Fruit fly (Drosophila melanogaster) whole organism, embryonic: ENCODE measurements around the gene niki.

Experiments used
- Aef1 ChIP-seq: fragments of 200-800 bp; sonication (Bioruptor generic); IDR thresholded peaks from 3 replicates; pipeline ENCODE4 v1.3.6; 2022; ENCODE audit warnings: missing biosample characterization, missing genetic modification characterization
- CG10267 ChIP-seq: fragments of 200-800 bp; sonication (Bioruptor generic); optimal IDR thresholded peaks from 2 replicates; lab custom pipeline; 2018; ENCODE audit warnings: missing biosample characterization, mild to moderate bottlenecking, missing genetic modification characterization, moderate library complexity
- CG10431 ChIP-seq: fragments of 200-800 bp; sonication (Bioruptor generic); optimal IDR thresholded peaks from 3 replicates; lab custom pipeline; 2018; ENCODE audit warnings: missing biosample characterization, mild to moderate bottlenecking, missing genetic modification characterization
- CG10979 ChIP-seq: fragments of 200-800 bp; sonication (Bioruptor generic); optimal IDR thresholded peaks from 2 replicates; lab custom pipeline; 2018; ENCODE audit warnings: missing biosample characterization, mild to moderate bottlenecking, missing genetic modification characterization, moderate library complexity
- CG11093 ChIP-seq: fragments of 200-800 bp; sonication (Bioruptor generic); IDR thresholded peaks from 3 replicates; pipeline ENCODE4 v1.3.6; 2022; ENCODE audit warnings: missing biosample characterization, missing genetic modification characterization
- CG13123 ChIP-seq: fragments of 200-800 bp; sonication (Bioruptor generic); optimal IDR thresholded peaks from 2 replicates; lab custom pipeline; 2016; ENCODE audit warnings: missing biosample characterization, missing genetic modification characterization
- CG13296 ChIP-seq: fragments of 200-800 bp; sonication (Bioruptor generic); optimal IDR thresholded peaks from 3 replicates; lab custom pipeline; 2018; ENCODE audit warnings: missing biosample characterization, mild to moderate bottlenecking, missing genetic modification characterization
- CG15601 ChIP-seq: fragments of 200-800 bp; sonication (Bioruptor generic); optimal IDR thresholded peaks from 3 replicates; lab custom pipeline; 2019; ENCODE audit warnings: missing biosample characterization, mild to moderate bottlenecking, missing genetic modification characterization, moderate library complexity
- CG17328 ChIP-seq: fragments of 200-800 bp; sonication (Bioruptor generic); IDR thresholded peaks from 2 replicates; pipeline ENCODE4 v1.3.6; 2022; ENCODE audit warnings: missing biosample characterization, missing genetic modification characterization
- CG1792 ChIP-seq: fragments of 200-800 bp; sonication (Bioruptor generic); optimal IDR thresholded peaks from 2 replicates; lab custom pipeline; 2016; ENCODE audit warnings: missing biosample characterization, missing genetic modification characterization
- CG18011 ChIP-seq: fragments of 200-800 bp; sonication (Bioruptor generic); optimal IDR thresholded peaks from 2 replicates; lab custom pipeline; 2017; ENCODE audit warnings: missing biosample characterization, missing genetic modification characterization, mild to moderate bottlenecking, moderate library complexity, missing genotype
- CG2875 ChIP-seq: fragments of 200-800 bp; sonication (Bioruptor generic); optimal IDR thresholded peaks from 2 replicates; lab custom pipeline; 2017; ENCODE audit warnings: missing biosample characterization, mild to moderate bottlenecking, missing genetic modification characterization, missing genetic modification reagents
- CG3065 ChIP-seq: fragments of 200-800 bp; sonication (Bioruptor generic); optimal IDR thresholded peaks from 2 replicates; lab custom pipeline; 2016; ENCODE audit warnings: missing biosample characterization, missing genetic modification characterization
- CG33557 ChIP-seq: fragments of 200-800 bp; sonication (Bioruptor generic); optimal IDR thresholded peaks from 2 replicates; lab custom pipeline; 2019; ENCODE audit warnings: missing biosample characterization, mild to moderate bottlenecking, missing genetic modification characterization, moderate library complexity
- CG34376 ChIP-seq: fragments of 200-800 bp; sonication (Bioruptor generic); optimal IDR thresholded peaks from 2 replicates; lab custom pipeline; 2018; ENCODE audit warnings: missing biosample characterization, mild to moderate bottlenecking, missing genetic modification characterization
- CG3838 ChIP-seq: fragments of 200-800 bp; sonication (Bioruptor generic); optimal IDR thresholded peaks from 3 replicates; lab custom pipeline; 2016; ENCODE audit warnings: missing biosample characterization, missing genetic modification characterization
- CG5180 ChIP-seq: fragments of 200-800 bp; sonication (Bioruptor generic); optimal IDR thresholded peaks from 3 replicates; lab custom pipeline; 2017; ENCODE audit warnings: missing biosample characterization, missing genetic modification characterization, mild to moderate bottlenecking, moderate library complexity, missing genetic modification reagents
- CG7372 ChIP-seq: fragments of 200-800 bp; sonication (Bioruptor generic); IDR thresholded peaks from 2 replicates; pipeline ENCODE4 v1.3.6; 2022; ENCODE audit warnings: missing biosample characterization, missing genetic modification characterization
- CG7963 ChIP-seq: fragments of 200-800 bp; sonication (Bioruptor generic); IDR thresholded peaks from 3 replicates; pipeline ENCODE4 v1.3.6; 2022; ENCODE audit warnings: missing biosample characterization, missing genetic modification characterization; ENCODE audit not compliant: partially characterized antibody
- H15 ChIP-seq: fragments of 200-800 bp; sonication (Bioruptor generic); IDR thresholded peaks from 3 replicates; pipeline ENCODE4 v1.3.6; 2022; ENCODE audit warnings: missing biosample characterization, missing genetic modification characterization
- H2.0 ChIP-seq: fragments of 200-800 bp; sonication (Bioruptor generic); IDR thresholded peaks from 2 replicates; pipeline ENCODE4 v1.3.6; 2022; ENCODE audit warnings: missing biosample characterization, missing genetic modification characterization
- Hand ChIP-seq: fragments of 200-800 bp; sonication (Bioruptor generic); optimal IDR thresholded peaks from 2 replicates; lab custom pipeline; 2017; ENCODE audit warnings: mild to moderate bottlenecking, missing biosample characterization, missing genetic modification reagents, missing genetic modification characterization
- Lhr ChIP-seq: fragments of 200-800 bp; sonication (Bioruptor generic); optimal IDR thresholded peaks from 3 replicates; lab custom pipeline; 2017; ENCODE audit warnings: mild to moderate bottlenecking, missing biosample characterization, missing genetic modification reagents, missing genetic modification characterization
- Mrtf ChIP-seq: fragments of 200-800 bp; sonication (Bioruptor generic); IDR thresholded peaks from 3 replicates; pipeline ENCODE4 v1.3.6; 2022; ENCODE audit warnings: missing biosample characterization, missing genetic modification characterization
- NC2α ChIP-seq: fragments of 200-800 bp; sonication (Bioruptor generic); optimal IDR thresholded peaks from 2 replicates; lab custom pipeline; 2016; ENCODE audit warnings: missing biosample characterization, missing genetic modification characterization
- Sry-β ChIP-seq: fragments of 200-800 bp; sonication (Bioruptor generic); optimal IDR thresholded peaks from 2 replicates; lab custom pipeline; 2018; ENCODE audit warnings: missing biosample characterization, mild to moderate bottlenecking, missing genetic modification characterization, moderate library complexity
- Sry-δ ChIP-seq: fragments of 200-800 bp; sonication (Bioruptor generic); optimal IDR thresholded peaks from 2 replicates; lab custom pipeline; 2016; ENCODE audit warnings: missing biosample characterization, missing genetic modification characterization
- Stat92E ChIP-seq, 3 experiments: fragments of >200 bp in 2 of 3; fragments of 200-800 bp in 1 of 3; sonication (Bioruptor generic) in 1 of 3; optimal IDR thresholded peaks; 2 replicates each; lab custom pipeline; 2017 to 2019; ENCODE audit warnings: missing biosample characterization in 3 of 3, missing genetic modification characterization in 3 of 3, mild to moderate bottlenecking in 1 of 3, moderate library complexity in 1 of 3
- Usf ChIP-seq: fragments of 200-800 bp; sonication (Bioruptor generic); optimal IDR thresholded peaks from 2 replicates; lab custom pipeline; 2017; ENCODE audit warnings: missing genotype, missing biosample characterization, missing genetic modification characterization
- al ChIP-seq: fragments of 200-800 bp; sonication (Bioruptor generic); IDR thresholded peaks from 2 replicates; pipeline ENCODE4 v1.3.6; 2022; ENCODE audit warnings: missing biosample characterization, missing genetic modification characterization
- ase ChIP-seq: fragments of 200-800 bp; sonication (Bioruptor generic); IDR thresholded peaks from 3 replicates; pipeline ENCODE4 v1.3.6; 2022; ENCODE audit warnings: missing biosample characterization, missing genetic modification characterization
- cad ChIP-seq: fragments of >200 bp; optimal IDR thresholded peaks from 2 replicates; lab custom pipeline; 2017; ENCODE audit warnings: missing biosample characterization, missing genetic modification characterization
- caup ChIP-seq: fragments of 200-800 bp; sonication (Bioruptor generic); optimal IDR thresholded peaks from 3 replicates; lab custom pipeline; 2017; ENCODE audit warnings: missing biosample characterization, mild to moderate bottlenecking, missing genetic modification characterization, moderate library complexity; ENCODE audit not compliant: severe bottlenecking
- chn ChIP-seq: fragments of 200-800 bp; sonication (Bioruptor generic); optimal IDR thresholded peaks from 2 replicates; lab custom pipeline; 2016; ENCODE audit warnings: missing biosample characterization, missing genetic modification characterization
- dimm ChIP-seq: fragments of 200-800 bp; sonication (Bioruptor generic); IDR thresholded peaks from 2 replicates; pipeline ENCODE4 v1.3.6; 2022; ENCODE audit warnings: missing biosample characterization, missing genetic modification characterization
- ewg ChIP-seq: fragments of 200-800 bp; sonication (Bioruptor generic); optimal IDR thresholded peaks from 3 replicates; lab custom pipeline; 2017; ENCODE audit warnings: mild to moderate bottlenecking, missing biosample characterization, missing genetic modification reagents, missing genetic modification characterization
- jumu ChIP-seq: fragments of 200-800 bp; sonication (Bioruptor generic); optimal IDR thresholded peaks from 3 replicates; lab custom pipeline; 2016; ENCODE audit warnings: missing biosample characterization, missing genetic modification characterization
- lola ChIP-seq, 3 experiments: fragments of >200 bp in 2 of 3; fragments of 200-800 bp in 1 of 3; sonication (Bioruptor generic) in 1 of 3; optimal IDR thresholded peaks; 2 replicates each; lab custom pipeline; 2017 to 2019; ENCODE audit warnings: missing biosample characterization in 3 of 3, missing genetic modification characterization in 3 of 3, mild to moderate bottlenecking in 1 of 3, moderate library complexity in 1 of 3
- luna ChIP-seq: fragments of 200-800 bp; sonication (Bioruptor generic); optimal IDR thresholded peaks from 2 replicates; lab custom pipeline; 2016; ENCODE audit warnings: missing biosample characterization, missing genetic modification characterization
- nmo ChIP-seq: fragments of 200-800 bp; sonication (Bioruptor generic); optimal IDR thresholded peaks from 2 replicates; lab custom pipeline; 2018; ENCODE audit warnings: missing biosample characterization, mild to moderate bottlenecking, missing genetic modification characterization, moderate library complexity
- sd ChIP-seq: fragments of 200-800 bp; sonication (Bioruptor generic); optimal IDR thresholded peaks from 3 replicates; lab custom pipeline; 2018; ENCODE audit warnings: missing biosample characterization, mild to moderate bottlenecking, missing genetic modification characterization, moderate library complexity
- sens-2 ChIP-seq: fragments of 200-800 bp; sonication (Bioruptor generic); IDR thresholded peaks from 2 replicates; pipeline ENCODE4 v1.3.6; 2022; ENCODE audit warnings: missing biosample characterization, missing genetic modification characterization
- sim ChIP-seq: fragments of 200-800 bp; sonication (Bioruptor generic); IDR thresholded peaks from 2 replicates; pipeline ENCODE4 v1.3.6; 2022; ENCODE audit warnings: missing biosample characterization, missing genetic modification characterization
- sisA ChIP-seq: fragments of 200-800 bp; sonication (Bioruptor generic); IDR thresholded peaks from 2 replicates; pipeline ENCODE4 v1.3.6; 2022; ENCODE audit warnings: missing biosample characterization, missing genetic modification characterization
- ssp ChIP-seq: fragments of 200-800 bp; sonication (Bioruptor generic); IDR thresholded peaks from 2 replicates; pipeline ENCODE4 v1.3.6; 2022; ENCODE audit warnings: missing biosample characterization, missing genetic modification characterization
- tll ChIP-seq, 2 experiments: fragments of 200-800 bp in 1 of 2; fragments of >200 bp in 1 of 2; sonication (Bioruptor generic) in 1 of 2; optimal IDR thresholded peaks; 2 replicates each; lab custom pipeline; 2017 to 2019; ENCODE audit warnings: missing biosample characterization in 2 of 2, missing genetic modification characterization in 2 of 2, mild to moderate bottlenecking in 1 of 2, moderate library complexity in 1 of 2
- usp ChIP-seq: fragments of >200 bp; optimal IDR thresholded peaks from 2 replicates; lab custom pipeline; 2017; ENCODE audit warnings: missing biosample characterization, missing genetic modification characterization
- wdn ChIP-seq: fragments of 200-800 bp; sonication (Bioruptor generic); IDR thresholded peaks from 2 replicates; pipeline ENCODE4 v1.3.6; 2022; ENCODE audit warnings: missing biosample characterization, missing genetic modification characterization
- wek ChIP-seq: fragments of 200-800 bp; sonication (Bioruptor generic); optimal IDR thresholded peaks from 3 replicates; lab custom pipeline; 2018; ENCODE audit warnings: missing biosample characterization, mild to moderate bottlenecking, missing genetic modification characterization, moderate library complexity
- zen2 ChIP-seq: fragments of 200-800 bp; sonication (Bioruptor generic); IDR thresholded peaks from 3 replicates; pipeline ENCODE4 v1.3.6; 2022; ENCODE audit warnings: missing biosample characterization, missing genetic modification characterization; ENCODE audit not compliant: partially characterized antibody

Gene niki

DNA sequence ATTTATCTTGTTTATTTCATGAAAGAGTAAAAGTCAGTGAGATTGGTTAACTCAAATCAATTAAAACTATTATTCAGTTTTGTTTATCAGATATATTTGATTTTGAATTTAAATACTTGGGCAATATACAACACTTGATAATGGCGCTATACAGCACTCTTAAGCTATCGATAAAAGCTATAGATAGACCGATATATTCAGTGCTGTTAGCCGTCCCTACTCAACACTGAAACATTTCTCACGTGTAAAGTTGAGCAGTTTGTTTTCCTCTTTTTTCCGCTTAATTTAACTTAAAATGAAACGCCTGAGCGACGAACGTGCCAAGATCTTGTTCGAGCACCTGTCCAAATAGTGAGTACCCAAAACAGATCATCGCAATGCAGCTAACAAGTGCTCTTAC lies 25.0 kb upstream of the niki start, which contains the start of gene CG7006 (continued):
- TF ChIP-seq lola (GFP tag; optimal IDR thresholded peaks at IDR 0.05; lab: Kevin White, UChicago) (no peak), ssp (peak; percentile 52; the same call in 1 of the 2 replicates), CG13296 (GFP tag; lab: Kevin White, UChicago) (no peak), CG33557 (GFP tag; lab: Kevin White, UChicago) (no peak), luna (peak; percentile 16), sens-2 (GFP tag; lab: Robert Waterston, UW) (no peak), CG5180 (GFP tag; lab: Kevin White, UChicago) (no peak), al (peak; percentile 63), chn (GFP tag; lab: Kevin White, UChicago) (peak; percentile 68), CG3838 (GFP tag; lab: Kevin White, UChicago) (no peak), CG7963 (GFP tag; lab: Robert Waterston, UW) (peak; percentile 28; the same call in 2 of the 3 replicates), Aef1 (peak; percentile 36; the same call in 1 of the 3 replicates), jumu (GFP tag; lab: Kevin White, UChicago) (peak; percentile 74), CG34376 (peak; percentile 33), nmo (GFP tag; lab: Kevin White, UChicago) (peak; percentile 59), CG18011 (GFP tag; lab: Kevin White, UChicago) (no peak), CG1792 (peak; percentile 72), ewg (GFP tag; lab: Kevin White, UChicago) (peak; percentile 15), Usf (GFP tag; lab: Kevin White, UChicago) (peak; percentile 55), CG10431 (GFP tag; lab: Kevin White, UChicago) (no peak), sim (GFP tag; lab: Robert Waterston, UW) (no peak), sisA (GFP tag; lab: Robert Waterston, UW) (peak; percentile 51; the same call in 1 of the 2 replicates), sd (no peak), wek (GFP tag; lab: Kevin White, UChicago) (no peak), Hand (GFP tag; lab: Kevin White, UChicago) (no peak), CG7372 (GFP tag; lab: Robert Waterston, UW) (peak; percentile 49; the same call in 1 of the 2 replicates), CG11093 (GFP tag; lab: Robert Waterston, UW) (no peak), CG13123 (GFP tag; lab: Kevin White, UChicago) (peak; percentile 50), CG2875 (GFP tag; lab: Kevin White, UChicago) (no peak), CG15601 (tag; lab: Kevin White, UChicago) (no peak), Lhr (GFP tag; lab: Kevin White, UChicago) (peak; percentile 21), NC2α (GFP tag; lab: Kevin White, UChicago) (no peak), ase (no peak), CG3065 (peak; percentile 49), CG10267 (tag; lab: Kevin White, UChicago) (peak; percentile 100), wdn (GFP tag; lab: Robert Waterston, UW) (peak; percentile 58), zen2 (GFP tag; lab: Robert Waterston, UW) (no peak; the same call in 2 of the 3 replicates), caup (GFP tag; lab: Kevin White, UChicago) (peak; percentile 80), H15 (peak; percentile 50; the same call in 1 of the 3 replicates), Sry-β (GFP tag; lab: Kevin White, UChicago) (no peak), Sry-δ (GFP tag; lab: Kevin White, UChicago) (peak; percentile 76), dimm (GFP tag; lab: Robert Waterston, UW) (no peak), Mrtf (GFP tag; lab: Robert Waterston, UW) (no peak), cad (GFP tag; lab: Kevin White, UChicago) (no peak), tll (GFP tag; optimal IDR thresholded peaks at IDR 0.05; lab: Kevin White, UChicago) (no peak), CG10979 (tag; lab: Kevin White, UChicago) (peak; percentile 16), CG17328 (peak; percentile 14; the same call in 1 of the 2 replicates), H2.0 (GFP tag; lab: Robert Waterston, UW) (peak; percentile 69), Stat92E (GFP tag; optimal IDR thresholded peaks at IDR 0.05; lab: Kevin White, UChicago) (no peak), usp (GFP tag; lab: Kevin White, UChicago) (no peak)
